Fruit fly (Drosophila melanogaster) whole organism, embryonic: ENCODE measurements around the gene gkt.

ENCODE experiments used
- Adf1 ChIP-seq: fragments of 200-800 bp; sonication (Bioruptor generic); IDR thresholded peaks from 2 replicates; pipeline ENCODE4 v1.3.6; 2022; ENCODE audit warnings: missing biosample characterization, missing genetic modification characterization
- Asciz ChIP-seq: fragments of 200-800 bp; sonication (Bioruptor generic); optimal IDR thresholded peaks from 2 replicates; lab custom pipeline; 2017; ENCODE audit warnings: missing biosample characterization, mild to moderate bottlenecking, missing genetic modification characterization, missing genetic modification reagents
- Bgb ChIP-seq: fragments of 200-800 bp; sonication (Bioruptor generic); IDR thresholded peaks from 2 replicates; pipeline ENCODE4 v1.3.6; 2022; ENCODE audit warnings: missing biosample characterization, missing genetic modification characterization; ENCODE audit not compliant: partially characterized antibody
- CG10462 ChIP-seq: fragments of 200-800 bp; sonication (Bioruptor generic); optimal IDR thresholded peaks from 2 replicates; lab custom pipeline; 2016; ENCODE audit warnings: missing biosample characterization, missing genetic modification characterization
- CG11504 ChIP-seq: fragments of 200-800 bp; sonication (Bioruptor generic); optimal IDR thresholded peaks from 3 replicates; lab custom pipeline; 2019; ENCODE audit warnings: missing biosample characterization, mild to moderate bottlenecking, missing genetic modification characterization, moderate library complexity
- CG11695 ChIP-seq: fragments of 200-800 bp; sonication (Bioruptor generic); IDR thresholded peaks from 3 replicates; pipeline ENCODE4 v1.3.6; 2022; ENCODE audit warnings: missing biosample characterization, missing genetic modification characterization
- CG12236 ChIP-seq: fragments of 200-800 bp; sonication (Bioruptor generic); optimal IDR thresholded peaks from 2 replicates; lab custom pipeline; 2016; ENCODE audit warnings: missing biosample characterization, missing genetic modification characterization
- CG1233 ChIP-seq: fragments of 200-800 bp; sonication (Bioruptor generic); optimal IDR thresholded peaks from 4 replicates; lab custom pipeline; 2018; ENCODE audit warnings: missing biosample characterization, mild to moderate bottlenecking, missing genetic modification characterization
- CG12391 ChIP-seq: fragments of 200-800 bp; sonication (Bioruptor generic); optimal IDR thresholded peaks from 3 replicates; lab custom pipeline; 2018; ENCODE audit warnings: missing biosample characterization, mild to moderate bottlenecking, missing genetic modification characterization, moderate library complexity
- CG13123 ChIP-seq: fragments of 200-800 bp; sonication (Bioruptor generic); optimal IDR thresholded peaks from 2 replicates; lab custom pipeline; 2016; ENCODE audit warnings: missing biosample characterization, missing genetic modification characterization
- CG15696 ChIP-seq: fragments of 200-800 bp; sonication (Bioruptor generic); optimal IDR thresholded peaks from 2 replicates; lab custom pipeline; 2019; ENCODE audit warnings: missing biosample characterization, mild to moderate bottlenecking, missing genetic modification characterization, moderate library complexity
- CG17385 ChIP-seq: fragments of 200-800 bp; sonication (Bioruptor generic); optimal IDR thresholded peaks from 3 replicates; lab custom pipeline; 2018; ENCODE audit warnings: missing biosample characterization, mild to moderate bottlenecking, missing genetic modification characterization
- CG17802 ChIP-seq: fragments of 200-800 bp; sonication (Bioruptor generic); optimal IDR thresholded peaks from 2 replicates; lab custom pipeline; 2018; ENCODE audit warnings: missing biosample characterization, mild to moderate bottlenecking, missing genetic modification characterization, moderate library complexity
- CG32532 ChIP-seq: fragments of 200-800 bp; sonication (Bioruptor generic); IDR thresholded peaks from 2 replicates; pipeline ENCODE4 v1.3.6; 2022; ENCODE audit warnings: missing biosample characterization, missing genetic modification characterization
- CG32772 ChIP-seq: fragments of 200-800 bp; sonication (Bioruptor generic); IDR thresholded peaks from 2 replicates; pipeline ENCODE4 v1.3.6; 2022; ENCODE audit warnings: missing biosample characterization, missing genetic modification characterization
- CG34224 ChIP-seq: fragments of 200-800 bp; sonication (Bioruptor generic); IDR thresholded peaks from 3 replicates; pipeline ENCODE4 v1.3.6; 2022; ENCODE audit warnings: missing biosample characterization, missing genetic modification characterization; ENCODE audit not compliant: partially characterized antibody
- CG5953 ChIP-seq: fragments of 200-800 bp; sonication (Bioruptor generic); IDR thresholded peaks from 2 replicates; pipeline ENCODE4 v1.3.6; 2022; ENCODE audit warnings: missing biosample characterization, missing genetic modification characterization
- CG7987 ChIP-seq: fragments of 200-800 bp; sonication (Bioruptor generic); optimal IDR thresholded peaks from 2 replicates; lab custom pipeline; 2018; ENCODE audit warnings: missing biosample characterization, mild to moderate bottlenecking, missing genetic modification characterization, moderate library complexity
- CG9727 ChIP-seq: fragments of 200-800 bp; sonication (Bioruptor generic); optimal IDR thresholded peaks from 3 replicates; lab custom pipeline; 2017; ENCODE audit warnings: missing biosample characterization, mild to moderate bottlenecking, missing genetic modification characterization
- CTCF ChIP-seq: fragments of 200-800 bp; sonication (Bioruptor generic); optimal IDR thresholded peaks from 2 replicates; lab custom pipeline; 2017; ENCODE audit warnings: missing biosample characterization, mild to moderate bottlenecking, missing genetic modification characterization, moderate library complexity
- Chrac-16 ChIP-seq: fragments of 200-800 bp; sonication (Bioruptor generic); optimal IDR thresholded peaks from 3 replicates; lab custom pipeline; 2016; ENCODE audit warnings: missing biosample characterization, missing genetic modification characterization
- Ets65A ChIP-seq: fragments of 200-800 bp; sonication (Bioruptor generic); peaks from one replicate; lab custom pipeline; 2016; ENCODE audit warnings: missing biosample characterization, missing genetic modification characterization
- Mrtf ChIP-seq: fragments of 200-800 bp; sonication (Bioruptor generic); IDR thresholded peaks from 3 replicates; pipeline ENCODE4 v1.3.6; 2022; ENCODE audit warnings: missing biosample characterization, missing genetic modification characterization
- NC2α ChIP-seq: fragments of 200-800 bp; sonication (Bioruptor generic); optimal IDR thresholded peaks from 2 replicates; lab custom pipeline; 2016; ENCODE audit warnings: missing biosample characterization, missing genetic modification characterization
- NC2β ChIP-seq: fragments of 200-800 bp; sonication (Bioruptor generic); optimal IDR thresholded peaks from 2 replicates; lab custom pipeline; 2016; ENCODE audit warnings: missing biosample characterization, missing genetic modification characterization
- Poxn ChIP-seq: fragments of 200-800 bp; sonication (Bioruptor generic); IDR thresholded peaks from 2 replicates; pipeline ENCODE4 v1.3.6; 2022; ENCODE audit warnings: missing biosample characterization, missing genetic modification characterization
- Spps ChIP-seq: fragments of 200-800 bp; sonication (Bioruptor generic); optimal IDR thresholded peaks from 2 replicates; lab custom pipeline; 2018; ENCODE audit warnings: missing biosample characterization, mild to moderate bottlenecking, missing genetic modification characterization
- aop ChIP-seq: fragments of 200-800 bp; sonication (Bioruptor generic); IDR thresholded peaks from 2 replicates; pipeline ENCODE4 v1.3.6; 2022; ENCODE audit warnings: missing biosample characterization, missing genetic modification characterization
- ato ChIP-seq: fragments of 200-800 bp; sonication (Bioruptor generic); IDR thresholded peaks from 2 replicates; pipeline ENCODE4 v1.3.6; 2022; ENCODE audit warnings: missing biosample characterization, missing genetic modification characterization; ENCODE audit not compliant: partially characterized antibody
- chinmo ChIP-seq: fragments of 200-800 bp; sonication (Bioruptor generic); IDR thresholded peaks from 4 replicates; pipeline ENCODE4 v1.3.6; 2022; ENCODE audit warnings: missing biosample characterization, missing genetic modification characterization; ENCODE audit not compliant: partially characterized antibody
- crol ChIP-seq: fragments of 200-800 bp; sonication (Bioruptor generic); IDR thresholded peaks from 2 replicates; pipeline ENCODE4 v1.3.6; 2022; ENCODE audit warnings: missing biosample characterization, missing genetic modification characterization
- ems ChIP-seq: fragments of 200-800 bp; sonication (Bioruptor generic); optimal IDR thresholded peaks from 3 replicates; lab custom pipeline; 2016; ENCODE audit warnings: missing biosample characterization, missing genetic modification characterization
- ham ChIP-seq: fragments of 200-800 bp; sonication (Bioruptor generic); IDR thresholded peaks from 2 replicates; pipeline ENCODE4 v1.3.6; 2022; ENCODE audit warnings: missing biosample characterization, missing genetic modification characterization
- hth ChIP-seq: fragments of >200 bp; optimal IDR thresholded peaks from 2 replicates; lab custom pipeline; 2017; ENCODE audit warnings: inconsistent platforms
- jing ChIP-seq: fragments of 200-800 bp; sonication (Bioruptor generic); optimal IDR thresholded peaks from 2 replicates; lab custom pipeline; 2018; ENCODE audit warnings: missing biosample characterization, mild to moderate bottlenecking, missing genetic modification characterization
- lmd ChIP-seq: fragments of 200-800 bp; sonication (Bioruptor generic); IDR thresholded peaks from 2 replicates; pipeline ENCODE4 v1.3.6; 2022; ENCODE audit warnings: missing biosample characterization, missing genetic modification characterization
- lov ChIP-seq, 2 experiments: fragments of 200-800 bp in 1 of 2; fragments of >200 bp in 1 of 2; sonication (Bioruptor generic) in 1 of 2; IDR thresholded peaks in 1 of 2; optimal IDR thresholded peaks in 1 of 2; 2 replicates in 1 of 2; 3 replicates in 1 of 2; pipeline versions ENCODE4 v1.3.6 to Lab custom; 2017 to 2022; ENCODE audit warnings: missing biosample characterization in 1 of 2, missing genetic modification characterization in 1 of 2
- nerfin-1 ChIP-seq: fragments of 200-800 bp; sonication (Bioruptor generic); optimal IDR thresholded peaks from 3 replicates; lab custom pipeline; 2019; ENCODE audit warnings: missing biosample characterization, mild to moderate bottlenecking, missing genetic modification characterization, moderate library complexity
- onecut ChIP-seq: fragments of 200-800 bp; sonication (Bioruptor generic); IDR thresholded peaks from 2 replicates; pipeline ENCODE4 v1.3.6; 2022; ENCODE audit warnings: missing biosample characterization, missing genetic modification characterization
- org-1 ChIP-seq: fragments of 200-800 bp; sonication (Bioruptor generic); optimal IDR thresholded peaks from 2 replicates; lab custom pipeline; 2017; ENCODE audit warnings: missing biosample characterization, missing genetic modification characterization
- salm ChIP-seq: fragments of 200-800 bp; sonication (Bioruptor generic); optimal IDR thresholded peaks from 2 replicates; lab custom pipeline; 2018; ENCODE audit warnings: missing biosample characterization, mild to moderate bottlenecking, missing genetic modification characterization
- sd ChIP-seq: fragments of 200-800 bp; sonication (Bioruptor generic); optimal IDR thresholded peaks from 3 replicates; lab custom pipeline; 2018; ENCODE audit warnings: missing biosample characterization, mild to moderate bottlenecking, missing genetic modification characterization, moderate library complexity
- sens ChIP-seq: fragments of 200-800 bp; sonication (Bioruptor generic); peaks from one replicate; lab custom pipeline; 2016; ENCODE audit warnings: missing biosample characterization, missing genetic modification characterization
- sim ChIP-seq: fragments of 200-800 bp; sonication (Bioruptor generic); IDR thresholded peaks from 2 replicates; pipeline ENCODE4 v1.3.6; 2022; ENCODE audit warnings: missing biosample characterization, missing genetic modification characterization
- sima ChIP-seq: fragments of 200-800 bp; sonication (Bioruptor generic); optimal IDR thresholded peaks from 2 replicates; lab custom pipeline; 2016; ENCODE audit warnings: missing biosample characterization, missing genetic modification characterization
- zen2 ChIP-seq: fragments of 200-800 bp; sonication (Bioruptor generic); IDR thresholded peaks from 3 replicates; pipeline ENCODE4 v1.3.6; 2022; ENCODE audit warnings: missing biosample characterization, missing genetic modification characterization; ENCODE audit not compliant: partially characterized antibody

Gene gkt

DNA sequence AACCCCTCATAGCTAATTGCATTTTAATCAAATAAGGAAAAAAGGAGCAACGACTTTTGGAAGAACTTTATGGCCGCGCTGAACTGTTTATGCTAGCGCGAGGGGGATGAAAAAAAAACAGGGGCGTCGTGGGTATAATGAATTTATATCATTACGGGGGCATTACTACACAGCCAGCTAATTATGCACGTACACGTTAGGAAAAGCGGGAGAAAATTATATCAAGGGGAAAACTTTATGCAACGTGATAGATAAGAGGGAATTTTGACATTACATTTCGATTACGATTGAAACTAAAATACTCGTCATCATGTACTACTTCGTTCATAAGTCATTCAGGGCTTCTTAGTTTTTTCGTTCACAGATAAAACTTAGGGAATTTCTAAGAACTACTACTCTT is 31.4 kb upstream of the gkt start, which contains the start of gene CG15403:
CG15403 (plus strand) TSS at position 301 of the 400 bp plus-strand sequence.
- no peak for TF ChIP-seq CG1233 (GFP tag; lab: Kevin White, UChicago)
- no peak for TF ChIP-seq Asciz (GFP tag; lab: Kevin White, UChicago)
- TF ChIP-seq Mrtf (GFP tag; lab: Robert Waterston, UW) = no peak
- no peak for TF ChIP-seq chinmo (GFP tag; lab: Robert Waterston, UW)
- no peak for TF ChIP-seq lmd (GFP tag; lab: Robert Waterston, UW)
- no peak for TF ChIP-seq zen2 (GFP tag; lab: Robert Waterston, UW)
- no peak for TF ChIP-seq CG32772 (GFP tag; lab: Robert Waterston, UW)
- TF ChIP-seq CG13123 = no peak
- TF ChIP-seq Spps (tag; lab: Kevin White, UChicago) = no peak
- no peak for TF ChIP-seq sens
- no peak for TF ChIP-seq CG10462 (GFP tag; lab: Kevin White, UChicago)
- TF ChIP-seq Poxn = no peak
- TF ChIP-seq lov (optimal IDR thresholded peaks at IDR 0.05; lab: Kevin White, UChicago) = no peak
- no peak for TF ChIP-seq lov (GFP tag; IDR thresholded peaks at IDR 0.05; lab: Robert Waterston, UW)
- no peak for TF ChIP-seq CG17802 (tag; lab: Kevin White, UChicago)
- TF ChIP-seq NC2α (GFP tag; lab: Kevin White, UChicago) = no peak
- TF ChIP-seq ems (GFP tag; lab: Kevin White, UChicago) = no peak
- TF ChIP-seq CG11695 (GFP tag; lab: Robert Waterston, UW) = no peak
- no peak for TF ChIP-seq Ets65A

DNA sequence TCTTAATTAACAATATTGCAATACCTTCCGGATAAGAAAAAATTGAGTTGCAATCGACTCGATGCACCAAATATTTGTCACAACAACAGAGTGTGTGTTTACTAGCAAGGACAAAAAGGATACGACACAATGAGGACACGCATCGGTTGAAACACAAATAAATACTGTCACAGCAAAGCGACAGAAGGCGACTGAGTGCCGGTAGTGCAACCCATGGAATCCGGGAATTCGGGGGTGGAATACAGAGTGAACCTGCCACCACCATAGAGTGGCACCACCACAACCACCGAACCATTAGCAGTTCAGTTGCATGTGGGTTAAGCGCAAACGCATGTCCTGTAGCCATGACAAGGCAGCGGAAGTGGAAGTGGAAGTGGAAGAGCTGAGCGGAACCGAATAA is 29.3 kb upstream of the gkt start:
- TF ChIP-seq Adf1 (GFP tag; lab: Robert Waterston, UW) (no peak), CG12391 (tag; lab: Kevin White, UChicago) (no peak), sima (GFP tag; lab: Kevin White, UChicago) (no peak), nerfin-1 (tag; lab: Kevin White, UChicago) (peak; percentile 94)

DNA sequence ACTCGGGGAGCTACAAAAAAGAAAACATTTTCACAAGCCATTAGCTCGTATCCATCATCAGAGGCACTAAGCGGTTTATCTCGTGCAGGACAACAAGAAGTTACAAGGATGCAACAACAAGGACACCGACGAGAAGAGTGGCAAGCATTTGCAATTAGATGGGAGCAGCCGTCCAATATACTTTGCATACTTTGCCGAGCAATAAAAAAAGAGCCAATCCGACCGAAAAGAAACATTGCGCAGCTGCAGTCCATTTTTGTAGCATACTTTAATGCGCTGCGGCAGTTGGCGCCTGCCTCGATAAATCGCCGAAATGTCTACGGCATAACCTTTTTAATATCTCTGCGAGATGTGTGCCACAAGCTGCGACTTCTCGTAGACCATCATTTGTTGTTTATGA is 28.1 kb upstream of the gkt start:
- TF ChIP-seq CTCF (GFP tag; lab: Kevin White, UChicago) (peak; percentile 39), jing (GFP tag; lab: Kevin White, UChicago) (no peak), Bgb (GFP tag; lab: Robert Waterston, UW) (no peak), sim (GFP tag; lab: Robert Waterston, UW) (peak; percentile 32; the same call in 1 of the 2 replicates), sd (no peak), CG15696 (tag; lab: Kevin White, UChicago) (no peak), CG11504 (tag; lab: Kevin White, UChicago) (peak; percentile 27), NC2β (GFP tag; lab: Kevin White, UChicago) (no peak)

DNA sequence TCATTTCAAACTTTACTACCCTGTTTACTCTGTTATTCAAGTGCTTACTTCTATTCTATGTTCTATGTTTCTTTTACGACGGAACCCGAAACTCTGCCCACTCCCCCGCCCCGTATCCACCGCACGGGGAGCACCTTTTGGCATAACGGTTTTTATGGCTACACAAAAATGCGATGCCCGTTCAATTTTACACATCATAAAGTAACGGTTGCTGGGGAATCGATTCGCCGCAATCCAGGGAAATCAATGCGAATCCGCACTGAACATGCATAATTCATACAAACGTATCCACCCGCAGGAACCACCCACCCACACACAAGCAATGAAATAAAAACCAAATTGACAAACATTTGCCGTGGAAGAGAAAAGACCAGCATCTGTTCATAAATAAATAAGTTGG is 15.8 kb upstream of the gkt start:
- TF ChIP-seq ham (GFP tag; lab: Robert Waterston, UW) (no peak), Chrac-16 (GFP tag; lab: Kevin White, UChicago) (no peak), CG34224 (GFP tag; lab: Robert Waterston, UW) (no peak), hth (lab: Kevin White, UChicago) (no peak), org-1 (GFP tag; lab: Kevin White, UChicago) (no peak), CG17385 (no peak), ato (GFP tag; lab: Robert Waterston, UW) (no peak), salm (tag; lab: Kevin White, UChicago) (no peak), crol (GFP tag; lab: Robert Waterston, UW) (peak; percentile 6; the same call in 1 of the 2 replicates), CG5953 (GFP tag; lab: Robert Waterston, UW) (no peak), aop (no peak), CG9727 (GFP tag; lab: Kevin White, UChicago) (no peak), CG12236 (GFP tag; lab: Kevin White, UChicago) (no peak), CG7987 (GFP tag; lab: Kevin White, UChicago) (no peak), CG32532 (GFP tag; lab: Robert Waterston, UW) (no peak), onecut (GFP tag; lab: Robert Waterston, UW) (peak; percentile 53)
- TF ChIP-seq, all 482 proteins: peak for 2
